Worm (Caenorhabditis elegans) whole organism, early embryonic: Measurements from ENCODE around the gene Y37E11B.1.

Experiments used
- B0310.2 ChIP-seq: sonication (generic microtip); optimal IDR thresholded peaks from 2 replicates; lab custom pipeline; 2016; ENCODE audit warnings: mild to moderate bottlenecking, missing genetic modification characterization, missing compliant biosample characterization
- F13C5.2 ChIP-seq: sonication (generic microtip); optimal IDR thresholded peaks from 2 replicates; lab custom pipeline; 2017; ENCODE audit warnings: mild to moderate bottlenecking, missing genetic modification characterization, inconsistent platforms, missing compliant biosample characterization
- aly-1 ChIP-seq: sonication (generic microtip); optimal IDR thresholded peaks from 2 replicates; lab custom pipeline; 2016; ENCODE audit warnings: missing genetic modification characterization, missing compliant biosample characterization
- ama-1 ChIP-seq: fragments of 150-350 bp; optimal IDR thresholded peaks from 2 replicates; lab custom pipeline; 2014
- ceh-13 ChIP-seq: fragments of 200-800 bp; sonication (Bioruptor generic); optimal IDR thresholded peaks from 2 replicates; lab custom pipeline; 2018; ENCODE audit warnings: mild to moderate bottlenecking, missing genetic modification characterization, missing compliant biosample characterization
- ceh-36 ChIP-seq: sonication (generic microtip); optimal IDR thresholded peaks from 2 replicates; lab custom pipeline; 2016; ENCODE audit warnings: missing genetic modification characterization, inconsistent platforms, missing compliant biosample characterization
- ets-7 ChIP-seq: sonication (generic microtip); optimal IDR thresholded peaks from 2 replicates; lab custom pipeline; 2016; ENCODE audit warnings: missing genotype, missing genetic modification characterization, missing compliant biosample characterization
- flt-1 ChIP-seq: fragments of 200-800 bp; sonication (Bioruptor generic); IDR thresholded peaks from 2 replicates; pipeline ENCODE4 v1.3.6; 2022; ENCODE audit warnings: missing genetic modification characterization, missing compliant biosample characterization
- hmbx-1 ChIP-seq: sonication (generic microtip); optimal IDR thresholded peaks from 2 replicates; lab custom pipeline; 2016; ENCODE audit warnings: mild to moderate bottlenecking, missing genetic modification characterization, missing compliant biosample characterization
- hmg-4 ChIP-seq: fragments of 200-800 bp; sonication (Bioruptor generic); optimal IDR thresholded peaks from 2 replicates; lab custom pipeline; 2018; ENCODE audit warnings: mild to moderate bottlenecking, missing genetic modification characterization, missing compliant biosample characterization
- hnd-1 ChIP-seq: sonication (generic microtip); optimal IDR thresholded peaks from 2 replicates; lab custom pipeline; 2016; ENCODE audit warnings: missing genetic modification characterization, missing compliant biosample characterization
- pes-1 ChIP-seq: fragments of 200-800 bp; sonication (Bioruptor generic); IDR thresholded peaks from 2 replicates; pipeline ENCODE4 v1.3.6; 2022; ENCODE audit warnings: missing genetic modification reagents, missing genetic modification characterization, missing compliant biosample characterization
- scrt-1 ChIP-seq: fragments of 200-800 bp; sonication (Bioruptor generic); IDR thresholded peaks from 2 replicates; pipeline ENCODE4 v1.3.6; 2022; ENCODE audit warnings: missing genetic modification characterization, missing compliant biosample characterization
- sea-1 ChIP-seq: fragments of 200-800 bp; sonication (Bioruptor generic); conservative IDR thresholded peaks from 2 replicates; pipeline ENCODE4 v1.3.6; 2022; ENCODE audit warnings: missing genetic modification characterization, missing compliant biosample characterization
- tbx-11 ChIP-seq: fragments of 200-800 bp; sonication (Bioruptor generic); IDR thresholded peaks from 2 replicates; pipeline ENCODE4 v1.3.6; 2022; ENCODE audit warnings: missing genetic modification characterization, missing compliant biosample characterization
- tbx-37 ChIP-seq: fragments of 200-800 bp; sonication (Bioruptor generic); conservative IDR thresholded peaks from 2 replicates; pipeline ENCODE4 v1.3.6; 2022; ENCODE audit warnings: missing genetic modification reagents, missing genetic modification characterization, missing compliant biosample characterization
- tra-4 ChIP-seq: sonication (generic microtip); optimal IDR thresholded peaks from 2 replicates; lab custom pipeline; 2017; ENCODE audit warnings: missing genetic modification characterization, missing compliant biosample characterization

Gene Y37E11B.1

ce11 chrIV:3628896-3629641, 49.6 kb downstream of the Y37E11B.1 start:
- TF ChIP-seq ceh-13 (no peak), sea-1 (GFP tag; lab: Robert Waterston, UW) (no peak), tbx-37 (no peak), flt-1 (GFP tag; lab: Robert Waterston, UW) (no peak), B0310.2 (tag; lab: Kevin White, UChicago) (no peak), ets-7 (tag; lab: Kevin White, UChicago) (no peak), pes-1 (GFP tag; lab: Robert Waterston, UW) (no peak), hmbx-1 (no peak), hnd-1 (no peak), F13C5.2 (no peak), ama-1 (lab: Kevin White, UChicago) (no peak), tra-4 (tag; lab: Kevin White, UChicago) (no peak), tbx-11 (GFP tag; lab: Robert Waterston, UW) (no peak), aly-1 (tag; lab: Kevin White, UChicago) (no peak), ceh-36 (tag; lab: Kevin White, UChicago) (no peak), hmg-4 (GFP tag; lab: Kevin White, UChicago) (no peak), scrt-1 (no peak)
